Worm (Caenorhabditis elegans) whole organism, late embryonic: ENCODE results near the gene F56C4.2.

Experiments
- C08G9.2 ChIP-seq: sonication (generic microtip); optimal IDR thresholded peaks from 2 replicates; lab custom pipeline; 2016; ENCODE audit warnings: mild to moderate bottlenecking, missing genetic modification characterization, moderate library complexity, missing compliant biosample characterization
- K02D7.2 ChIP-seq: sonication (generic microtip); optimal IDR thresholded peaks from 2 replicates; lab custom pipeline; 2017; ENCODE audit warnings: mild to moderate bottlenecking, missing genetic modification characterization, missing compliant biosample characterization
- ama-1 ChIP-seq: fragments of 150-350 bp; optimal IDR thresholded peaks from 2 replicates; lab custom pipeline; 2014
- ceh-19 ChIP-seq: fragments of 200-800 bp; sonication (Bioruptor generic); optimal IDR thresholded peaks from 2 replicates; lab custom pipeline; 2018; ENCODE audit warnings: mild to moderate bottlenecking, missing genetic modification characterization, missing compliant biosample characterization
- ceh-24 ChIP-seq: sonication (generic microtip); optimal IDR thresholded peaks from 2 replicates; lab custom pipeline; 2016; ENCODE audit warnings: mild to moderate bottlenecking, missing genetic modification characterization, missing compliant biosample characterization
- ceh-30 ChIP-seq: fragments of 150-350 bp; optimal IDR thresholded peaks from 2 replicates; lab custom pipeline; 2014; ENCODE audit warnings: missing biosample characterization, missing genetic modification characterization
- ceh-31 ChIP-seq: sonication (generic microtip); optimal IDR thresholded peaks from 2 replicates; lab custom pipeline; 2016; ENCODE audit warnings: missing genetic modification characterization, missing compliant biosample characterization
- ceh-45 ChIP-seq: fragments of 200-800 bp; sonication (Bioruptor generic); IDR thresholded peaks from 2 replicates; pipeline ENCODE4 v1.3.6; 2022; ENCODE audit warnings: missing genetic modification reagents, missing genetic modification characterization, missing compliant biosample characterization
- ceh-48 ChIP-seq: sonication (generic microtip); optimal IDR thresholded peaks from 2 replicates; lab custom pipeline; 2016; ENCODE audit warnings: missing genetic modification characterization, inconsistent platforms, missing compliant biosample characterization
- che-1 ChIP-seq: sonication (generic microtip); optimal IDR thresholded peaks from 2 replicates; lab custom pipeline; 2016; ENCODE audit warnings: mild to moderate bottlenecking, missing genetic modification characterization, missing compliant biosample characterization
- dmd-4 ChIP-seq: sonication (generic microtip); optimal IDR thresholded peaks from 2 replicates; lab custom pipeline; 2016; ENCODE audit warnings: borderline replicate concordance, missing genetic modification characterization, missing compliant biosample characterization
- dve-1 ChIP-seq: sonication (generic microtip); optimal IDR thresholded peaks from 2 replicates; lab custom pipeline; 2017; ENCODE audit warnings: antibody characterized with exemption, mild to moderate bottlenecking, missing genetic modification characterization, missing compliant biosample characterization
- elt-2 ChIP-seq: sonication (generic microtip); optimal IDR thresholded peaks from 2 replicates; lab custom pipeline; 2016; ENCODE audit warnings: missing genetic modification reagents, missing genetic modification characterization, missing compliant biosample characterization
- ets-4 ChIP-seq: sonication (generic microtip); optimal IDR thresholded peaks from 2 replicates; lab custom pipeline; 2016; ENCODE audit warnings: missing genetic modification characterization, missing compliant biosample characterization
- fkh-6 ChIP-seq: sonication (generic microtip); optimal IDR thresholded peaks from 2 replicates; lab custom pipeline; 2016; ENCODE audit warnings: missing genetic modification characterization, missing compliant biosample characterization
- gmeb-2 ChIP-seq: sonication (generic microtip); optimal IDR thresholded peaks from 2 replicates; lab custom pipeline; 2016; ENCODE audit warnings: missing genetic modification characterization, inconsistent platforms, missing compliant biosample characterization
- hlh-13 ChIP-seq: fragments of 200-800 bp; sonication (Bioruptor generic); optimal IDR thresholded peaks from 2 replicates; lab custom pipeline; 2018; ENCODE audit warnings: mild to moderate bottlenecking, missing genetic modification characterization, missing compliant biosample characterization
- hlh-15 ChIP-seq: sonication (generic microtip); optimal IDR thresholded peaks from 2 replicates; lab custom pipeline; 2016; ENCODE audit warnings: missing genetic modification characterization, missing compliant biosample characterization
- hlh-30 ChIP-seq: sonication (generic microtip); optimal IDR thresholded peaks from 2 replicates; lab custom pipeline; 2017; ENCODE audit warnings: antibody characterized with exemption, missing genetic modification characterization, missing compliant biosample characterization; ENCODE audit not compliant: insufficient read depth
- hlh-6 ChIP-seq: sonication (generic microtip); optimal IDR thresholded peaks from 2 replicates; lab custom pipeline; 2016; ENCODE audit warnings: missing genotype, missing genetic modification characterization, missing compliant biosample characterization
- hlh-8 ChIP-seq: sonication (generic microtip); optimal IDR thresholded peaks from 2 replicates; lab custom pipeline; 2016; ENCODE audit warnings: missing genotype, missing genetic modification characterization, missing compliant biosample characterization
- lim-6 ChIP-seq: sonication (generic microtip); optimal IDR thresholded peaks from 2 replicates; lab custom pipeline; 2016; ENCODE audit warnings: missing genetic modification characterization, missing compliant biosample characterization
- madf-2 ChIP-seq: sonication (generic microtip); optimal IDR thresholded peaks from 2 replicates; lab custom pipeline; 2017; ENCODE audit warnings: missing genetic modification characterization, missing compliant biosample characterization
- mec-3 ChIP-seq: sonication (generic microtip); optimal IDR thresholded peaks from 2 replicates; lab custom pipeline; 2016; ENCODE audit warnings: borderline replicate concordance, missing genetic modification characterization, missing compliant biosample characterization
- nhr-232 ChIP-seq: sonication (generic microtip); optimal IDR thresholded peaks from 2 replicates; lab custom pipeline; 2016; ENCODE audit warnings: missing genetic modification characterization, missing compliant biosample characterization
- pat-9 ChIP-seq: fragments of 200-800 bp; sonication (Bioruptor generic); optimal IDR thresholded peaks from 2 replicates; lab custom pipeline; 2018; ENCODE audit warnings: mild to moderate bottlenecking, missing genetic modification characterization, moderate library complexity, missing compliant biosample characterization
- pax-1 ChIP-seq: fragments of 150-350 bp; optimal IDR thresholded peaks from 2 replicates; lab custom pipeline; 2014; ENCODE audit warnings: missing biosample characterization, missing genetic modification characterization
- pqm-1 ChIP-seq: sonication (generic microtip); optimal IDR thresholded peaks from 2 replicates; lab custom pipeline; 2016; ENCODE audit warnings: missing genetic modification characterization, missing compliant biosample characterization
- pros-1 ChIP-seq: fragments of 150-350 bp; optimal IDR thresholded peaks from 2 replicates; lab custom pipeline; 2014; ENCODE audit warnings: missing biosample characterization, missing genetic modification reagents, missing genetic modification characterization
- ref-2 ChIP-seq: sonication (generic microtip); optimal IDR thresholded peaks from 2 replicates; lab custom pipeline; 2016; ENCODE audit warnings: missing genetic modification characterization, missing compliant biosample characterization
- rnt-1 ChIP-seq: sonication (generic microtip); optimal IDR thresholded peaks from 2 replicates; lab custom pipeline; 2016; ENCODE audit warnings: missing genetic modification characterization, missing compliant biosample characterization
- sdc-2 ChIP-seq: sonication (generic microtip); optimal IDR thresholded peaks from 2 replicates; lab custom pipeline; 2016; ENCODE audit warnings: missing genotype, missing genetic modification characterization, missing compliant biosample characterization
- tbx-7 ChIP-seq: sonication (generic microtip); optimal IDR thresholded peaks from 2 replicates; lab custom pipeline; 2016; ENCODE audit warnings: missing genotype, missing genetic modification characterization, missing compliant biosample characterization
- ttx-3 ChIP-seq: sonication (generic microtip); optimal IDR thresholded peaks from 2 replicates; lab custom pipeline; 2016; ENCODE audit warnings: missing genetic modification reagents, missing genetic modification characterization, missing compliant biosample characterization
- unc-42 ChIP-seq: sonication (generic microtip); optimal IDR thresholded peaks from 2 replicates; lab custom pipeline; 2016; ENCODE audit warnings: missing genotype, missing genetic modification characterization, missing compliant biosample characterization
- unc-86 ChIP-seq: sonication (generic microtip); optimal IDR thresholded peaks from 2 replicates; lab custom pipeline; 2016; ENCODE audit warnings: missing genetic modification characterization, missing compliant biosample characterization

The F56C4.2 gene

DNA sequence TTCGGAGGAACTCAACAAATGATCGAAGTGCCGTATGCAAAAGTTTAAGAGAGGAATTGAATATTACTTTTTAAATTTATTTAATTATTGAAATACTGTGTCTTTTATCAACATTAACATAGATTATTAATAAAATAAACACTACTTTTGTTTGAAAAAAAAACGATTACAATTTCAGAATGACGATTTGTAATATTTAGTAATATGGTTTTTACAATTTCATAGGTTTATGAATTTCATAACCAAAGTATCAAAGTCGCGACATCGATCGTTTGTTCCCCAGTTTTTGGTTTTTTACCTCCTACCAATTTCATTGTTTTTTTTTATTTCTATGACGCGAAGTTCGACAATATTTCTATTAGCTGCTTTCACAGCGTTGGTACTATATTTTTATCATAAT is 39.1 kb upstream of the F56C4.2 start, which contains the start of gene R09H10.1:
Gene R09H10.1 (plus strand): TSS at position 301 of the 400 bp plus-strand sequence.
- TF ChIP-seq rnt-1 (no peak), sdc-2 (tag; lab: Kevin White, UChicago) (no peak), hlh-15 (no peak), hlh-8 (no peak), hlh-6 (tag; lab: Kevin White, UChicago) (no peak), C08G9.2 (tag; lab: Kevin White, UChicago) (no peak), pqm-1 (tag; lab: Kevin White, UChicago) (no peak), pax-1 (tag; lab: Kevin White, UChicago) (no peak), unc-86 (tag; lab: Kevin White, UChicago) (no peak)

DNA sequence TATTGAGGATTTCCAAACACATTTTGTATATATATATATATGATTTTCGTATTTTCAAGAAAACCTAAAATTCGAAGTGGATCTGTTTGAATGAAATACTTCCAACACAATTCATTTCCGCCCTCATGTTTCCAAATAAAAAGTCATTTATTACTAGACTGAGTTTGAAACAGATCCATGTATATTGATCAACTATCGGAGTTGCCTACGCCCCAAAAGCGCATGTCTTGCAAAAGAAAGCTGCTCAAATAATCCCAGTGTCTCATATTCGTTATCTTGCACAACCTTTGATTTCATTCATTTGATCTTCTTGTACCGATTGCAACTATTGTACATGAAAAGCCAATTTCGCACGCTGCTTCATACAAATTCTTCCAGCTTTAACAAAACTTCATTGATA is 36.4 kb upstream of the F56C4.2 start, which contains the start of gene R09H10.2:
Gene R09H10.2 (plus strand): TSS at position 301 of the 400 bp plus-strand sequence.
- TF ChIP-seq ceh-31 (no peak), dve-1 (tag; lab: Kevin White, UChicago) (no peak), tbx-7 (tag; lab: Kevin White, UChicago) (no peak), ceh-24 (tag; lab: Kevin White, UChicago) (no peak), ceh-45 (GFP tag; lab: Robert Waterston, UW) (no peak), ref-2 (tag; lab: Kevin White, UChicago) (no peak)
- TF ChIP-seq, all 69 proteins: peak for 0

DNA sequence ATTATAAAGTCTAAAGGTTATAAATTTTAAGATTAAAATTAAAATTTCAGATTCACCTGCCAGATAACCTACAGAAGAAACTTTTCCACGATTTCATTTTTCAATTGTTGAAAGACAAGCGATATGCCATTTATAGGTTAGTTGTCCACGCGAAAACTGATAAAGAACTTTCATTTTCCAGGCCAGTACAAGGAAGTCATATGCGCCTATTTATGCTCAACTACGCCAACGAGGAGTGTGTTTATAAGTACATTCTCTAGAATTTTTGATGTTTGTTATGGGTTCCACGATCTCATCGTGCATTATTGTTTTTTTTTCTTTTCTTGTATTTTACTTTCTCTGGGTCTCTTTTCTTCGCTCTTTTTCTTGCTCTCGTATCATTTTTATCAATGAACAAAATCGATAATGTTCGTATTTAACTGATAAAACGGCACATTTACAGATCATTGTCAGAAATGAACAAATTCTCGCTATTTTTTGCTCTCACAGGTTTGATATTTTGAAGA is 32.4 kb upstream of the F56C4.2 start, which contains the start of gene R09H10.3:
Gene R09H10.3 (plus strand): TSS at position 456 of the 506 bp plus-strand sequence.
- TF ChIP-seq sdc-2 (tag; lab: Kevin White, UChicago) = no peak
- TF ChIP-seq K02D7.2 (tag; lab: Kevin White, UChicago) = no peak
- no peak for TF ChIP-seq dmd-4
- no peak for TF ChIP-seq ets-4
- TF ChIP-seq madf-2 (tag; lab: Kevin White, UChicago) = no peak
- no peak for TF ChIP-seq gmeb-2 (tag; lab: Kevin White, UChicago)
- no peak for TF ChIP-seq unc-86 (tag; lab: Kevin White, UChicago)
- peak; percentile 21 for TF ChIP-seq elt-2 (tag; lab: Kevin White, UChicago)

DNA sequence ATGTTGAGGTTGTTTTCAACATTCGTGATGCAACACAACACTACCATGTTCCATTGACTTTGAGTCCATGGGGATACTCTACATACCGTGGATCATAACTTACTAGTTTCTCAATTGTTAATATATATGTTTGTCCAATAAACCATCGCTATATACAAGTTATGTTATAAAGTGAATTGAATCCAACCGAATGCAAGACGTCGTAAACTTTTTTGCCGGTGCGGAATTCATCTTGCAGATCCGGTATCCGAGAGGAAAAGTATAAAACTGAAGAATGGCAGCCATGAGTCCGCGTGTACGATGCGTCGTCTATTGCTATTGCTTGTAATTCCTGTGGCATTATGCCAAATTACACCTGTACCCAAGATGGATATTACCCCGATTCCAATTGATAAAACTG is 30.8 kb upstream of the F56C4.2 start, which contains the start of gene R09H10.6:
Gene R09H10.6 (plus strand): TSS at position 301 of the 400 bp plus-strand sequence.
- TF ChIP-seq mec-3 (tag; lab: Kevin White, UChicago) (no peak), ceh-31 (no peak), ceh-45 (GFP tag; lab: Robert Waterston, UW) (no peak), hlh-30 (tag; lab: Kevin White, UChicago) (no peak), sdc-2 (tag; lab: Kevin White, UChicago) (no peak), ama-1 (lab: Kevin White, UChicago) (no peak), lim-6 (tag; lab: Kevin White, UChicago) (no peak), nhr-232 (tag; lab: Kevin White, UChicago) (no peak), ceh-19 (GFP tag; lab: Kevin White, UChicago) (no peak), ttx-3 (tag; lab: Kevin White, UChicago) (no peak), fkh-6 (tag; lab: Kevin White, UChicago) (no peak), pat-9 (tag; lab: Kevin White, UChicago) (no peak), ets-4 (no peak), ceh-24 (tag; lab: Kevin White, UChicago) (no peak), madf-2 (tag; lab: Kevin White, UChicago) (no peak), ceh-30 (tag; lab: Kevin White, UChicago) (no peak)

DNA sequence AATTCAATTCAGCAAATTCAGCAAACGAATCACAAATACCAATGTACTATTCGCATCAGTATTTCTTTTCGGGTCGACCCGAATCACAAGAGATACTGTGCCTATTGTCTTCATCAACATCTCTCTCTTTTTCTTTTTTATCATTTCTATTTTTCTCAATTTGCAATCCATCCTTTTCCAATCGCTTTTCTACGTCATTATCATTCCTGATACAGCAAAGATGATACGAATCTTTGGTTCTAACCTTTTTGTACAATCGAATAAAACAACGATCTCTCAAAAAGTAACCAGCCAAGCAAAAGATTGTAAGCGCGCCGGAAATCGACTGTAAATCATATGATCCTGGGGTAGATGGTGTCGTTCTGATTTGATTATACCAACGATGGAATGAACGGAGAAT is 29.2 kb upstream of the F56C4.2 start:
- TF ChIP-seq hlh-13 (GFP tag; lab: Kevin White, UChicago) (no peak), pros-1 (tag; lab: Kevin White, UChicago) (no peak), ceh-24 (tag; lab: Kevin White, UChicago) (no peak), pax-1 (tag; lab: Kevin White, UChicago) (no peak), unc-42 (tag; lab: Kevin White, UChicago) (no peak), ceh-48 (no peak), che-1 (tag; lab: Kevin White, UChicago) (no peak)
- TF ChIP-seq, all 69 proteins: peak for 0
